Worm (Caenorhabditis elegans): Measurements from ENCODE around the gene ZK596.3.

ZK596.3 gene

ce11 chrIV:10935853-10936491 lies 31.8 kb upstream of the ZK596.3 start, which contains the start of gene lgg-2:
TSS of gene lgg-2 (minus strand) at chrIV:10935903.
- TF ChIP-seq unc-62 (GFP tag; optimal IDR thresholded peaks at IDR 0.05) (peak; percentile 86), sem-2 (GFP tag; optimal IDR thresholded peaks at IDR 0.05) (no peak), ceh-83 (GFP tag; optimal IDR thresholded peaks at IDR 0.05) (no peak), unc-39 (tag; optimal IDR thresholded peaks at IDR 0.05) (no peak), ces-1 (GFP tag; optimal IDR thresholded peaks at IDR 0.05) (peak; percentile 70), elt-1 (tag; optimal IDR thresholded peaks at IDR 0.05; ENCODE audit: borderline replicate concordance, insufficient read depth) (peak; percentile 21), drap-1 (GFP tag; optimal IDR thresholded peaks at IDR 0.05) (peak; percentile 20), zip-8 (tag; optimal IDR thresholded peaks at IDR 0.05) (no peak), ztf-11 (tag; optimal IDR thresholded peaks at IDR 0.05) (peak; percentile 49), blmp-1 (tag; optimal IDR thresholded peaks at IDR 0.05) (peak; percentile 45), mep-1 (tag; optimal IDR thresholded peaks at IDR 0.05) (peak; percentile 68), ceh-39 (tag; optimal IDR thresholded peaks at IDR 0.05) (peak; percentile 82), tbx-8 (GFP tag; optimal IDR thresholded peaks at IDR 0.05) (no peak), cnd-1 (tag; optimal IDR thresholded peaks at IDR 0.05) (peak; percentile 50), elt-3 (tag; optimal IDR thresholded peaks at IDR 0.05) (no peak), pha-4 (tag; optimal IDR thresholded peaks at IDR 0.05) (peak; percentile 45), lsy-2 (tag; optimal IDR thresholded peaks at IDR 0.05) (peak; percentile 46), nhr-237 (tag; optimal IDR thresholded peaks at IDR 0.05) (peak; percentile 55), flh-1 (GFP tag; optimal IDR thresholded peaks at IDR 0.05) (no peak), lin-32 (GFP tag; optimal IDR thresholded peaks at IDR 0.05) (peak; percentile 27), hlh-1 (tag; optimal IDR thresholded peaks at IDR 0.05) (peak; percentile 85), unc-120 (tag; optimal IDR thresholded peaks at IDR 0.05; ENCODE audit: poor library complexity, severe bottlenecking) (peak; percentile 74), ham-2 (GFP tag; optimal IDR thresholded peaks at IDR 0.05) (peak; percentile 76), mab-5 (tag; optimal IDR thresholded peaks at IDR 0.05) (no peak), M03D4.4 (tag; optimal IDR thresholded peaks at IDR 0.05) (no peak), nhr-28 (tag; optimal IDR thresholded peaks at IDR 0.05) (no peak), ceh-43 (GFP tag; optimal IDR thresholded peaks at IDR 0.05) (no peak), mls-2 (tag; optimal IDR thresholded peaks at IDR 0.05) (peak; percentile 35), bed-3 (GFP tag; optimal IDR thresholded peaks at IDR 0.05) (no peak), nhr-12 (tag; optimal IDR thresholded peaks at IDR 0.05) (peak; percentile 53), snpc-4 (tag; optimal IDR thresholded peaks at IDR 0.05) (no peak)

- TF ChIP-seq bed-3 (GFP tag; optimal IDR thresholded peaks at IDR 0.05) (no peak), nhr-2 (tag; optimal IDR thresholded peaks at IDR 0.05) (peak; percentile 40), nhr-76 (tag; optimal IDR thresholded peaks at IDR 0.05) (no peak), lsy-2 (tag; optimal IDR thresholded peaks at IDR 0.05) (peak; percentile 40), hlh-1 (tag; optimal IDR thresholded peaks at IDR 0.05) (peak; percentile 75), unc-62 (GFP tag; optimal IDR thresholded peaks at IDR 0.05) (peak; percentile 95), sptf-1 (tag; optimal IDR thresholded peaks at IDR 0.05) (peak; percentile 6), M03D4.4 (tag; optimal IDR thresholded peaks at IDR 0.05) (no peak), cnd-1 (tag; optimal IDR thresholded peaks at IDR 0.05) (peak; percentile 27), unc-39 (tag; optimal IDR thresholded peaks at IDR 0.05) (no peak), unc-120 (tag; optimal IDR thresholded peaks at IDR 0.05; ENCODE audit: poor library complexity, severe bottlenecking) (peak; percentile 73), nhr-237 (tag; optimal IDR thresholded peaks at IDR 0.05) (no peak), mls-2 (tag; optimal IDR thresholded peaks at IDR 0.05) (peak; percentile 12), ces-1 (GFP tag; optimal IDR thresholded peaks at IDR 0.05) (peak; percentile 47)
These were observed 31.2 kb upstream of the ZK596.3 start for ce11 chrIV:10935336-10935735.

ce11 chrIV:10934786-10935185 lies 30.6 kb upstream of the ZK596.3 start:
- TF ChIP-seq ceh-43 (GFP tag; optimal IDR thresholded peaks at IDR 0.05), result no peak
- TF ChIP-seq ces-1 (GFP tag; optimal IDR thresholded peaks at IDR 0.05), result no peak
- no peak for TF ChIP-seq drap-1 (GFP tag; optimal IDR thresholded peaks at IDR 0.05)
- no peak for TF ChIP-seq ztf-11 (tag; optimal IDR thresholded peaks at IDR 0.05)
- TF ChIP-seq ham-2 (GFP tag; optimal IDR thresholded peaks at IDR 0.05), result no peak
- TF ChIP-seq nhr-28 (tag; optimal IDR thresholded peaks at IDR 0.05), result no peak
- TF ChIP-seq lin-32 (GFP tag; optimal IDR thresholded peaks at IDR 0.05), result no peak
- no peak for TF ChIP-seq elt-3 (tag; optimal IDR thresholded peaks at IDR 0.05)
- TF ChIP-seq sptf-1 (tag; optimal IDR thresholded peaks at IDR 0.05), result no peak
- TF ChIP-seq flh-1 (GFP tag; optimal IDR thresholded peaks at IDR 0.05), result no peak
- no peak for TF ChIP-seq sem-2 (GFP tag; optimal IDR thresholded peaks at IDR 0.05)
- TF ChIP-seq tbx-8 (GFP tag; optimal IDR thresholded peaks at IDR 0.05), result no peak
- TF ChIP-seq nhr-2 (tag; optimal IDR thresholded peaks at IDR 0.05), result no peak
- no peak for TF ChIP-seq nhr-237 (tag; optimal IDR thresholded peaks at IDR 0.05)
